Worm (Caenorhabditis elegans): ENCODE results near the gene F46B6.4.
A peak's percentile ranks its signal among the peaks of the same experiment; 100 is the strongest.

F46B6.4 gene

DNA sequence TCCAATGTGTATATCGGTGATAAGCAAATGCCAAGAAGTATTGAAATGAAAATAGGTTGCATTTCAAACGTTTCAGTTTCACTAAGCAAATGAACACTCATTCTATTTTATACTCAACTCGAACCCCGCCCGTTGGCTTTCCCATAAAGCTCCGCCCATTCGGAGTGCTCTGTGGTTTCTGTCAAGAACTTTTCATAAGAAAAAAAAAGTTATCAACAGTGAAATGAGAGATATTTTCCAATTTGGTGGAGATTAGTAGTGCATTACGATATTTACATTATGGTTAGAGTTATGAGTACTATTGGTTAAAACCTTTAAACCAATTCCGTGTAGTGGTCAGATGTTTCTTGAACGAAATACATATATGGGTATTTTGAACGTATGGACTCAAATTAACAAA, 29.0 kb downstream of the F46B6.4 start, which contains the start of gene F58E6.4:
TSS of gene F58E6.4 (minus strand) at position 101 of the 400 bp plus-strand sequence.
- no peak for TF ChIP-seq efl-1 (GFP tag; optimal IDR thresholded peaks at IDR 0.05)
- no peak for TF ChIP-seq fkh-3 (tag; optimal IDR thresholded peaks at IDR 0.05)
- no peak for TF ChIP-seq sea-2 (GFP tag; IDR thresholded peaks at IDR 0.05)
- no peak for TF ChIP-seq die-1 (tag; optimal IDR thresholded peaks at IDR 0.05)
- TF ChIP-seq lsl-1 (GFP tag; optimal IDR thresholded peaks at IDR 0.05) = no peak
- TF ChIP-seq somi-1 (GFP tag; optimal IDR thresholded peaks at IDR 0.05) = no peak
- no peak for TF ChIP-seq ceh-40 (GFP tag; IDR thresholded peaks at IDR 0.05)
- no peak for TF ChIP-seq C06A6.2 (GFP tag; conservative IDR thresholded peaks at IDR 0.05)
- no peak for TF ChIP-seq nhr-80 (tag; optimal IDR thresholded peaks at IDR 0.05)
- no peak for TF ChIP-seq dpl-1 (GFP tag; optimal IDR thresholded peaks at IDR 0.05)
- TF ChIP-seq snpc-3.4 (tag; optimal IDR thresholded peaks at IDR 0.05) = no peak

DNA sequence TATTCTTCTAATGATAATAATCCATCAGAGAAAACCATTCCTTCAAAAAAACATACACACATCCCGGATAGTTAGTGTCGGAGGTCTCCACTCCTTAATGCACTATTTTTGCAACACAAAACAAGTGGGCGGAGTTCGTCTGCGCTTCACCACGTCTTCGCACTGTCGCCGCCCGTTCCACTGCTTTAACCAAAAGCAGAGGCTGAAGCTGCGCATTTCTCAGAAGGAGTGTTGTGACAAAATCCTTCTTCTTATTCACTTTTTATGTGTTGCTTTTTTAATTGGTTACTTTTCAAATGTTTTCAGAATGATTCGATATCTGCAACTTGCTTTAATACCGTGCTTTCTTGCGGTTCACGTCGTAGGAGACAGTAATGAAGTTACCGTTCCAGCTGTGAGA, 34.4 kb downstream of the F46B6.4 start, which contains the start of gene F58E6.13:
TSS of gene F58E6.13 (plus strand) at position 301 of the 400 bp plus-strand sequence.
- TF ChIP-seq nfyb-1 (GFP tag; IDR thresholded peaks at IDR 0.05) = no peak
- TF ChIP-seq zim-3 (tag; optimal IDR thresholded peaks at IDR 0.05) = peak; percentile 17

- TF ChIP-seq lin-40 (tag; optimal IDR thresholded peaks at IDR 0.05) (peak; percentile 27), Y53F4B.3 (GFP tag; IDR thresholded peaks at IDR 0.05) (no peak)
Observed at ce11 chrV:9740858-9741257, 38.5 kb downstream of the F46B6.4 start, which contains the start of gene sta-2. Gene sta-2, plus strand, starts transcription at chrV:9741206.

DNA sequence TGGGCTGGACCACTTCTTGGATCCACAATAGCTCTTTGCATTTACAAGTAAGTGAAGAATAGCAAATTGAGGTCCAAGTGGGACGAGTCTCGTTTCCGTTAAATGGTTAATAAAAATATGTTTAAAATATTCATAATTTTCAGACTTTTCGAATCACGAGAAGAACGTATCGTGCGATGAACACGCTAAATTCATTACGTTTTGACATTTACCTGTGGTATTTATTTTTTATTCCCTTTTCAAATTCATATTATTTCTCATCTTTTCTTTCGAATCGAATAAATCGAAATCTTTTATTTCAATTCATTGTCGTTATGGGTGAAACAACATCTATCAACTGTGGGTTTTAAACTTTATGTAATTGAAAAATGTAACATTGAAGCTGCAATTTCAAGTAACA, 39.9 kb downstream of the F46B6.4 start, which contains the start of gene marc-1:
TSS of gene marc-1 (plus strand) at position 301 of the 400 bp plus-strand sequence.
- TF ChIP-seq C06A6.2 (GFP tag; conservative IDR thresholded peaks at IDR 0.05) (no peak), Y67H2A.10 (GFP tag; conservative IDR thresholded peaks at IDR 0.05) (no peak), rec-8 (tag; optimal IDR thresholded peaks at IDR 0.05) (no peak), cebp-1 (GFP tag; IDR thresholded peaks at IDR 0.05) (no peak), cebp-1 (tag; optimal IDR thresholded peaks at IDR 0.05) (no peak), F33H1.4 (GFP tag; IDR thresholded peaks at IDR 0.05) (no peak), rpc-1 (optimal IDR thresholded peaks at IDR 0.05) (no peak), rpc-1 (tag; optimal IDR thresholded peaks at IDR 0.05) (no peak), unc-130 (GFP tag; optimal IDR thresholded peaks at IDR 0.05) (no peak), hmg-20 (GFP tag; IDR thresholded peaks at IDR 0.05) (no peak), F10E7.11 (tag; optimal IDR thresholded peaks at IDR 0.05) (no peak), ekl-4 (GFP tag; IDR thresholded peaks at IDR 0.05) (no peak)

DNA sequence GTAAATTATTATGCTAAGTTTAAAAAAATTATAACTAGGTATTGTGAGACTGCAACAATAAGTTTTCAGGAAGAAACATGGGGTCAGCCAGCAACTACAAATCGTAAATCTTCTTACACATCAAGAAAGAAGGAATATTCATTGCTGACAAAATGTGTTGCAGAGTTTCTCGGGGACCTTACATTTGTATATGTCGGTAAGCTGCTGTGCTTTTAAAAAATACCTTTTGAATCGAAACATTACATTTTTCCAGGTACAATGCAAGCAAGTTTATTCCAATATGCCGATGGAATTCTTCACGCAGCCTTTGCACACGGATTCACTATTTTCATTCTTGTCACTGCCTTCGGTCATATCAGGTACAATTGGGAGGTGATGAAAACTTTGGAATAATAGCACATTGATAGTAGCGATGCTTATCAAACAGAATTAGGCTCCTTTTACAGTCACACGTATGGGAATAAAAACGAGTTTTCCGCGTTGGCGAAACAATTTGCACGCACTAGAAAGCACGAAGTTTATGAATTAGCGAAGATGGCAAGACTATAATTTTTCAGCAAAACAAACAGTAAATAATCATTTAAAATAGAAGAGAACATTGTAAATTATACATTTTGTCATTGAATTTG, 41.1 kb downstream of the F46B6.4 start:
- TF ChIP-seq chd-7 (tag; optimal IDR thresholded peaks at IDR 0.05) (no peak), nhr-80 (tag; optimal IDR thresholded peaks at IDR 0.05) (peak; percentile 48)

- no peak for TF ChIP-seq ekl-4 (GFP tag; IDR thresholded peaks at IDR 0.05)
- TF ChIP-seq nhr-80 (tag; optimal IDR thresholded peaks at IDR 0.05) = peak; percentile 64
- TF ChIP-seq rcor-1 (GFP tag; IDR thresholded peaks at IDR 0.05) = no peak
Observed at ce11 chrV:9737287-9737686, 42.0 kb downstream of the F46B6.4 start, which contains the start of gene aqp-4. Gene aqp-4, plus strand, starts transcription at chrV:9737556.
